Fruit fly (Drosophila melanogaster) Kc167 (cell line): ENCODE measurements around the gene CG42655.

ENCODE experiments used
- Myc ChIP-seq: fragments of >200 bp; optimal IDR thresholded peaks from 2 replicates; lab custom pipeline; 2017; ENCODE audit warnings: missing external identifiers
- Sin3A ChIP-seq: fragments of >200 bp; optimal IDR thresholded peaks from 2 replicates; lab custom pipeline; 2018; ENCODE audit warnings: missing external identifiers
- h ChIP-seq: fragments of >200 bp; optimal IDR thresholded peaks from 3 replicates; lab custom pipeline; 2018; ENCODE audit warnings: missing external identifiers
- insv ChIP-seq: fragments of >200 bp; optimal IDR thresholded peaks from 3 replicates; lab custom pipeline; 2018; ENCODE audit warnings: missing external identifiers
- psq ChIP-seq: fragments of >200 bp; optimal IDR thresholded peaks from 2 replicates; lab custom pipeline; 2017; ENCODE audit warnings: missing external identifiers
- ttk ChIP-seq: sonication (Bioruptor generic); optimal IDR thresholded peaks from 2 replicates; lab custom pipeline; 2017; ENCODE audit warnings: missing external identifiers

Gene CG42655

DNA sequence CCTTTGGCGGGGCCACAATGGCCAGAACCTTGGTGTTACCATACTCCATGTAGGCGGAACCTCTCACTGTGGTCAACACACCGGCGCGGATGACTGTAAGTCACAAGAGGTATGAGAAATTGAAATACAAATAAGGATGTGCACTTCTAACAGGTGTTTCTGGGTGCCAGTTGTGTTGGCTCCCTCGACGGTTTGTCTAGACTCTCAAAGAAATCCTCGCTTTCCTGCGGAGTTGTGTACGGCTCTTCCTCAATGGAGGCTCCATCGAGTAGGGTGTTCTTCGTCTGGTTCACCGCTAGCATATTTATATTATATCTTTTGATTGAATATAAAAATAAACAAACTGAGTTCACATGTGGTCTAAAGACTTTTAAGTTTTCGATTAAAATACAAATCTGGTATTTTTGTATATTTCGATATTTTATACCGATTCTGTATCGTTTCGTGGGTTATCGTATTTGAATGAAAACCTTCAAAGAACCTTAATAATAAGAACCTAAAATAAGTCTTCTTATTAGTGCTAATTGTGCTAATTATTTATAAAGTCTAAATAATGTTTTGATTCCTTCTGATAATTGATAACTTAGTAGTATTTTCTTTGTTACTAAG is 40.1 kb downstream of the CG42655 start, which contains the start of gene Mtr3:
Gene Mtr3, minus strand, starts transcription at position 388 of the 609 bp plus-strand sequence.
- TF ChIP-seq Sin3A (lab: Kevin White, UChicago) = no peak
- TF ChIP-seq psq (lab: Kevin White, UChicago) = no peak
- TF ChIP-seq h (lab: Kevin White, UChicago) = no peak
- no peak for TF ChIP-seq ttk
- no peak for TF ChIP-seq Myc
- TF ChIP-seq insv (lab: Kevin White, UChicago) = no peak

DNA sequence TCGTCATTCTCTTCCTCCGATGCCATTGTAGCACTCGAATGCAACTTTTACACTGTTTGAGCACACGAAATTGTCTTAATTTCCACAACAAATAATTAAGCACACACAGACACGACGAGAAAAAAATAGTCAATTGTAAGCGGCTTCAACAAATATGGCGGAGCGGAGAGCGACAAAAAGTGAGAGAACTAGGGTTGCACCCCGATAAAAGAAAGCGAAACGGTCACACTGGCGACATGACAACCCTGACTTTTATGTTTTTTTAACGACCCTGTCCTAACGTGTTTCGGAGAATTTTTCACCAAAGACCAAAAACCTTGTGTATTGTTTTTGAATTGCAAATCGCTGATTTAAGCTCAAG is 43.5 kb downstream of the CG42655 start, which contains the start of the genes Mi-2 and Prp3:
Gene Mi-2, minus strand, starts transcription at position 162 of the 361 bp plus-strand sequence.
Gene Prp3, plus strand, starts transcription at position 247 of the 361 bp plus-strand sequence.
- TF ChIP-seq Sin3A (lab: Kevin White, UChicago) = no peak
- no peak for TF ChIP-seq h (lab: Kevin White, UChicago)
- no peak for TF ChIP-seq ttk
- no peak for TF ChIP-seq psq (lab: Kevin White, UChicago)
- no peak for TF ChIP-seq insv (lab: Kevin White, UChicago)

DNA sequence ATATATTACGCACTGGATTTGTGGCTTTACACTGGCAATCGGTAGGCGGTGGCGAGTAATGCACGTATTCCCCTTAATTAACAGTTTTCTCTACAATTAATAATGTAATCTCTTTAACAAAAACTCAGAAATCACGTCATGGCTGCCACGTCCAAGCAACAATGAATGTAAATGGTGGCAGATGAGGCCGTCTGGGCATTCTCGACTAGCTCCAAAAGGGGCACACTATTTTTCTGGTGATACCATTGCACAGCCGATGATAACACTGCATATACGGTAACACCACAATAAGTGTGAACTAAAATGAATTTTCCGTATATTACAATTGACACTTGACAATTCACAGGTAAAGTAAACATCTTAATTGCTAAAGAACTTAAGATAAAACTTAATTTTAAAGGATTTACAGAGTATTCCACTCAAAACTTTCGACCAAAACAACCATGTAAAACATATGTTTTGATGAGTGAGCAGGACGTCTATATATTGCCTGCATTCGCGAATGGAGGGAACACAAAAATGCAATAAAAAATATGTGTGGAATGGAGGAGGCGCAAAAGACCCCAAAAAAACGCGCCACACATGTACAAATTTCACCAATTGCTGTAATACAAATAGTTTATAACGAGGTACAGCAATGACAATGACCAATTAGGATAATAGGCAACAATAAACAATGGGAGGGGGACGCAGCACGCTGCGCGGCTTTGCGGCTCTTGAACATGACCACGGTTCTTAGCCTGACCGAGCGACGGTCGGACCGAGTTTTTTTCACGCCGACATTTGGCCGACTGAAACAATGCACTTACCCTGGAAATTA is 44.1 kb downstream of the CG42655 start:
- no peak for TF ChIP-seq Myc
- peak; percentile 10 for TF ChIP-seq psq (lab: Kevin White, UChicago)
- TF ChIP-seq Sin3A (lab: Kevin White, UChicago) = no peak
- no peak for TF ChIP-seq h (lab: Kevin White, UChicago)
- no peak for TF ChIP-seq insv (lab: Kevin White, UChicago)
- no peak for TF ChIP-seq ttk

DNA sequence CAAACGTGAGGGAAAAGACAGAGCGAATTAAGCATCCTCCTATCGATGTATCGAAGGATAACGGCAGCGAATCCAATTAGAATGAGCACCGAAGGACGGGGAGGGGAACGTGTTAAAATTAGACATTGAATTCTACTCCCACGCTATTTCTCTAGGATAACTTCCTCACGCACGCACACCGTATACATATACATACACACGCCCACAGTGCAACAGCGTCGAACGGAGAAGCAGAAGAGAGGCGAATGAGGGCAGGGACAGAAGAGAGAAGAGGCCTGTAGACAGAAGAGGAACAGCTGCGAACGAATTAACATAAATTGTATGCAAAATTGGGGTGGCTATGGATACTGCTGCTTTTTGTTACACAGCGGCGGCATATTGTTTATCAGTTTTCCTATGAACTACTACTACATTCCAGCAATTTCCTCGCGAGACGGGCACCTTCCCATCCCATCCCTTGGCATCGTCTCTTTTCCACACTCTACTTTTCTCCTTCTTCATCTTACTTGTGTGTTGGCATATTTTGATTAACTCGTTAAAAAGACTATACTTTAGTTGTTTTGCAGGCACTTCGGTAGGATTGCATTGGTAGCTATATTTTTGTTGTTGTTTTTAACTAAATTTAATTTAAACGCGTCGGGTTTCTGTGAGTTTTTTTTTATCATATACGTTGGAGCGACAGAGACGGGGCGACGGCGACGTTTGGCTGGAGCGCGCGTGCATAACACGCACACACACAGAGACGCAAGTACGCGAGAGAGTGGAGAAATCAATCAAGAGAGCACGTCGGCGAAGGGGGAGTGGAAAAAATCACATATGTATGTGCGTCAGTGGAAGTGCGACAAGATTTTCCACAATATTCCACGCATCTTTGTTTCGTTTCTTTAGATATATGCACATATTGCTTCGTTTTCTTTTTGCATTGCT is 45.0 kb downstream of the CG42655 start:
- TF ChIP-seq insv (lab: Kevin White, UChicago) (no peak), Myc (no peak)

DNA sequence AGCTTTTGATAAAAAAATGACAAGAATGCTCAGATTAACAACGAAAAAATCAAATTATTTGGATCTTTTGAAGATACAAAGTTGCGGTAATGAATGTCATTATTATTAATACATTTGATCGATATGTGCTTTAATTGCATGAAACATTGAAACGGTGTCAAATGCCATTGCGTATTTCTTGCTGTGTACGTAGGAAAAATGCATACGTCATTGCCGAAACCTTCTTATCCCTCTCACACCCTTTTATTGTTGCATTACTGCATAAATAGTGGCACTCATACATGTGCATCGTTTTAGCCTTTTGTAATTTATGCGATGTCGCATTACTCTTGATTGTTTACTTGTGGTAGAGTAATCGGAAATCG is 45.8 kb downstream of the CG42655 start:
- TF ChIP-seq Myc (no peak), Sin3A (lab: Kevin White, UChicago) (no peak), h (lab: Kevin White, UChicago) (no peak), psq (lab: Kevin White, UChicago) (no peak), insv (lab: Kevin White, UChicago) (no peak), ttk (no peak)

DNA sequence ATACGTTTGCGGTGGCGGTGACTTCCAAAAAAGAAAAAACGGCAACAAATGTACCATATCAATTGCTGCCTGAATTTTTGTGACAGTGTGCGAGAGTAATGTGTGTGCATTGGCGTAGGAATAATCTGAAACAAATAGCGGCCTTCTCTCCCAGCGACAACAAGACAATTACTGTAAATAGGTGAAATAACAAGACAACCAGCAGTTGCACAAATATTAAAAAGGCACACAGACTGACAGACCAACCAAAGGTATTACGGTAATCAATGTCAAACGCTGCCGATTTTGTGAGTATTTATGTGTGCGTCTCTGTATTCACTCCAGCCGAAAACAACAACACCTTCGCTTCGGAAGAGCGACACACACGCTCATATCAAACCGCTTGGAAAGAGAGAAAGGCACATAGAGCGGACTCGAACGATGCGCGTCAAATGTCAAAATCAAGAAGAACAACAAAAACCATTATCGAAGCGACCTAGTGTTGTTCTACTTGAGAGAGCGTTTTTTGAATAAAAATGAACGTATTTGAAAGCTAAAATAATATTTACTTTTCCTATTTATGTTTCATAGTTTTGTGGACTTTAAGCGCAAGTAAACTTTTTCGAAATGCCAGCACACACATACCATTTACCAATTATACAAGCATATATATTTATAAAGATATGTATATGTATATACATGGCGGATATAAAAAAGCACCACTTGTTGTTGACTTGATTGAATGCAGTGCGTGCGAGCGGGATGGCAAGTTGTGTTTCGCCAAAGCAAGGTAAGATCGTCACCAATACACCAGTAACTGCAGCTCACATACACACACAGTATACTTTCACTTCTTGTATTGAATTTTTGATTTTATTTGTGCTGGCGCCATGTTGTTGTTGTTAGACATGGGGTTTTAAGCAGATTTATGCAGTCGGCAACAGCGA is 46.5 kb downstream of the CG42655 start:
- TF ChIP-seq Myc = no peak
- TF ChIP-seq h (lab: Kevin White, UChicago) = no peak
- no peak for TF ChIP-seq psq (lab: Kevin White, UChicago)
- no peak for TF ChIP-seq ttk
- no peak for TF ChIP-seq Sin3A (lab: Kevin White, UChicago)
- TF ChIP-seq insv (lab: Kevin White, UChicago) = no peak

DNA sequence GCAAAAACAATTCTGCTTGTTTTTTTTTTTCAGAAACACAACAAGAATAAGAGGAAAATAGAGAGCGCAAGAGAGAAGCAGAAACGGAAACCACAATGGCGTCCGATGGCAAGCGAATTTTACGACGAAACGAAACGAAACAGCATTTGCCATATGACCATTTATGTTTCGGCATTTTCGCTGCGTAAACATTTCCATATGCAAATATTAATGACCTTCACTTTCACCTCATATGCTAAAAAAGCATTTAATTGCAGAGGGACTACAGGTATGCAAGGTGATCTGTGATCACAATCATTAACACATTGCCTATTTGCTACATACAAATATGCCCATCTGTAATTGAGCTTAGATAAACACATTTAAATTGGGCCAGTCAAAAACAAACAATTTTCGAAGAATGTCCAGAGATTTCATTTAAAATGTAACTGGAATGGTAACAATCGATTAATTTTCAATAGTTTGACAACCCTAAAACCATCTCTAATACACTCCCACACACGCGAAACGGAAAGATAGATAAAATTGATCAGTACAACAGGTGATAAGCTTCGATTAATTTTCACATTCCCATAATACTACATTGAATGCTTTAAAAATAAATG is 47.3 kb downstream of the CG42655 start:
- TF ChIP-seq Myc = no peak
- no peak for TF ChIP-seq Sin3A (lab: Kevin White, UChicago)
- no peak for TF ChIP-seq psq (lab: Kevin White, UChicago)
- no peak for TF ChIP-seq insv (lab: Kevin White, UChicago)
- no peak for TF ChIP-seq ttk

DNA sequence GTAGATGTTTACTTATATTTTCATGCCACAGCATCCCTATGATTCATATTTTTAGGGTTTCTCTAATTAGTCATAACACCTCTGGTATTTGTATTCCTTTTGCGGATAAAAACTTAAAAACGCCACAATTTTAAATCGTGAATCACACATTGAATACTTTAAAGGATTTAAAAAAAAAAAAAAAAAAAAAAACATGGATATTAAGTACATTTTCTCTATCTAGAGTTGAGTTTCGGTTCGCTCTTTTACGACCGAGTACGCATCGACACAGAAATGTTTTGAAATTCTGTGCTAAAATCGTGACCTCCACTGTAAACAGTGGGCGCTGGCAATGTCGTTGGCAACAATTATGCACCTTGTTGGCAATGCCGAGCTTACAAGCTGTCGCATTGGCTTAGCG is 48.1 kb downstream of the CG42655 start:
- TF ChIP-seq Myc (no peak), Sin3A (lab: Kevin White, UChicago) (no peak), h (lab: Kevin White, UChicago) (no peak), psq (lab: Kevin White, UChicago) (no peak), ttk (no peak), insv (lab: Kevin White, UChicago) (no peak)

DNA sequence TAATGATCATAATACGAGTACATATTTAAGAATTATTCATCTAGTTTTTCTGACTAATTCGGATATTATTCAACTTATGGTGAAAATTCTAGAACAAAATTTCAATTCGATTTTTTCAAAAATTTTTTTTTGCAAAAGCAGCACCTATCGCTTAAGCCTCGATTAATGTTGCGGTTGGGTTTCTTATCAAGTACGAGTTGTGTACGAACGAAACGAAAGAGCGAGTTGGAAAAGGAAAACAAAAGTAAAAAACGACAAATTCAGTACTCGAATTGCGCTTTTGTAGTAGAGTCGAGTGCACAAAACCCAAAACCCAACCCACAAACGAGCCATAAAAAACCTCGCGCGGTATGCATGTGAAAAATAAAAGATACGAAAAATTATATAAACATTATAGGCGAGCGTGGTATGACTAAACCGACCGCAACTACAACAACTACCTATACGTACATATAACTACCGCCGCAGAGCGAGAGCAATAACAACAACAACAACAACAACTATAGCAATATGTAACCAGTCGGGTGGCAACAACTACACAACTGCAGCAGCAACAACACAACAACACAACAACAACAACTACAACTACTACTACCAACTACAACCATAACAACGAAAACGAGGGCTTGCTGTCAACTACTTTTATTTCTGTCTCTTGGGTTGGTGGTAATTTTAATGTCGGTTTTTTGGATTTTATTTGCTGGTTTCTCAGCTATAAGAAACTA is 48.9 kb downstream of the CG42655 start:
- TF ChIP-seq h (lab: Kevin White, UChicago) (no peak), insv (lab: Kevin White, UChicago) (no peak), ttk (no peak), Sin3A (lab: Kevin White, UChicago) (no peak), Myc (no peak), psq (lab: Kevin White, UChicago) (no peak)

DNA sequence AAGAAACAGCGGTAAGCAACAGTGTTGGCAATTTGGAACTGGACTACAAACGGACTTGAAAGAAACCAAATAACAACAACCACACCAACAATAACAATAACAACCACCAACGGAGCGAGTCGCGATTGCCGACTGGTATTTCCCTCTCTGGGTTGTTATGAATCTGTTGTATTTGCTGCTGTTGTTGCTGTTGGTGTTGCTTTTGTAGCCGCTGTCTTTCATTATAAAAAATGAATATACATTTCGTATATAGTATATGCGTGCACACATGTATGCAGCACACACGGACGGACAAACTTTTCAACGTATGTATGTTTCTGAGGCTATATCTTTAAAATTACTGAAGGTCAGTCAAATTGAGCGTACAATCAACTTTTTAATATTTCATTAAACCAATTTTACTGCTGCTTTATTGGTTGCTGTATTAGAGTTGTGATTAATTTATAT is 50.1 kb downstream of the CG42655 start:
- TF ChIP-seq h (lab: Kevin White, UChicago) (no peak), insv (lab: Kevin White, UChicago) (no peak), Sin3A (lab: Kevin White, UChicago) (no peak), ttk (no peak), psq (lab: Kevin White, UChicago) (no peak), Myc (no peak)
